Worm (Caenorhabditis elegans) whole organism, L3 larva: Measurements from ENCODE around the gene ZK783.7.

Experiments
- ceh-28 ChIP-seq: fragments of 150-350 bp; optimal IDR thresholded peaks from 2 replicates; lab custom pipeline; 2014; ENCODE audit warnings: missing biosample characterization, missing genetic modification reagents, missing genetic modification characterization
- nfya-1 ChIP-seq: sonication (generic microtip); optimal IDR thresholded peaks from 2 replicates; lab custom pipeline; 2017; ENCODE audit warnings: missing genetic modification characterization, mild to moderate bottlenecking, missing compliant biosample characterization, antibody characterized with exemption, moderate library complexity; ENCODE audit not compliant: insufficient read depth
- snpc-4 ChIP-seq: fragments of 150-350 bp; optimal IDR thresholded peaks from 2 replicates; lab custom pipeline; 2014; ENCODE audit warnings: missing biosample characterization, missing genetic modification characterization
- tbx-2 ChIP-seq: sonication (generic microtip); optimal IDR thresholded peaks from 2 replicates; lab custom pipeline; 2016; ENCODE audit warnings: mild to moderate bottlenecking, missing genetic modification characterization, missing compliant biosample characterization
- ztf-4 ChIP-seq: fragments of 150-350 bp; optimal IDR thresholded peaks from 2 replicates; lab custom pipeline; 2014; ENCODE audit warnings: missing biosample characterization, missing genetic modification characterization

DNA sequence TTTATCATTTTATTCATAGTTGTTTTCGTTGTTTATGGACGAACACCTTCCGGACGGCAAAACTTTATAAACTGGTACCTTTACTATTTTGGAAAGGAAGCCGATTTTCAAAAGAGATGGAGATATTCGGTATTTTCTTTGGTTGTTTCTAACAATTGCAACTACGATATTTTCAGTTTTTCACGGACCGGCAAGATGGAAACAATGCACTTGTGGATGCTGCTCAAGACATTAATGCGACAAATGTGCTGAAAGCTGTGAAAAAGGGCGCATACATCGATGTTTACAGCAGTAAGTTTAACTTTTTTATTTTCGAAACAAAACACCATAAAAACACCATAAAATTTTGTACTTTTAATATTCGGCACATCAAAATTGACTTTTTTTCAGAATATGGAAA, 9.4 kb downstream of the ZK783.7 start:
- no peak for TF ChIP-seq ceh-28 (tag; lab: Kevin White, UChicago)
- TF ChIP-seq snpc-4 (tag; lab: Kevin White, UChicago) = no peak
- TF ChIP-seq ztf-4 (tag; lab: Kevin White, UChicago) = no peak
- no peak for TF ChIP-seq nfya-1 (tag; lab: Kevin White, UChicago)
- TF ChIP-seq tbx-2 = no peak
